Fruit fly (Drosophila melanogaster): ENCODE measurements around the gene CG33635.
A peak's percentile ranks its signal among the peaks of the same experiment; 100 is the strongest.

Gene CG33635

DNA sequence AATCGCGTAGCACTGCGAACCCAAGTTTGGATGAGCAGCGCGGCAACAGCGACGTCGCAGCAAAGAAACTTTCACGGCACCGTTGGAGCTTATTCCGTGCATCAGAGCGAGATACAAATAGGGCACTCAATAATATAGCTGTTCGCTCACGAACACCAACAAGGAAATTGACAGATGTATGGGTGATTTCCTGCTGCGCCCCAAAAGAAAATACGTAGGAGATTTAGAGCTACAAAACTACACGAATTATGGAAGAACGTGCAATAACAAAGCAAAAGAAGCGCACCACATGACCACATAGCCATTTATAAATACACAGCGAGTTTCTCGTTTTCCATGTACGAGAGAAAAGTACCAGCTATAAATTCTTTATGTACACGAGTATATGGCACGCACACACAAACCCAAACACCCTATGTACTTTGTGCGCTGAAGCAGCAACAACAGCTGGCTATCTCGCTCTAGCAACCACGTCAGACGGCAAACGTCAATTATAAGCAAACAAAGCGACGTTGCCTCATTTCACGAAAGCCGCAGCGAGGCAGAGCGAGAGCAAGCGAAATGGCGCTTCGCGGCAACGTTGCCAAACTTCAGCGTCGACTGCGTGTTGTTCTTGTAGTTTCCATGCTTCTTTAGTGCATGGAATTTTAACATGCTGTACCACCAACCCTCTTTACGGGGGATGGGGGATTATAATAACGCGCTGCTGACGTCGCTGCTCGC is 3.1 kb upstream of the CG33635 start (continued):
- TF ChIP-seq Dbx (GFP tag; IDR thresholded peaks at IDR 0.05) (no peak), insv (GFP tag; optimal IDR thresholded peaks at IDR 0.05) (peak in 1 of 2 experiments; percentile 47), CG10274 (GFP tag; optimal IDR thresholded peaks at IDR 0.05) (peak; percentile 41), Meics (GFP tag; optimal IDR thresholded peaks at IDR 0.05) (no peak), Lhr (GFP tag; optimal IDR thresholded peaks at IDR 0.05) (no peak), dpn (GFP tag; optimal IDR thresholded peaks at IDR 0.05) (no peak), yki (optimal IDR thresholded peaks at IDR 0.05) (no peak), dan (GFP tag; IDR thresholded peaks at IDR 0.05) (no peak), eve (GFP tag; optimal IDR thresholded peaks at IDR 0.05) (no peak), btn (GFP tag; optimal IDR thresholded peaks at IDR 0.05) (no peak), CG7745 (tag; optimal IDR thresholded peaks at IDR 0.05) (no peak), CG12236 (GFP tag; optimal IDR thresholded peaks at IDR 0.05) (no peak), sim (GFP tag; IDR thresholded peaks at IDR 0.05) (no peak), nerfin-1 (tag; optimal IDR thresholded peaks at IDR 0.05) (peak; percentile 49), Fer3 (tag; optimal IDR thresholded peaks at IDR 0.05) (no peak), CG6689 (GFP tag; IDR thresholded peaks at IDR 0.05) (no peak), lab (GFP tag; optimal IDR thresholded peaks at IDR 0.05) (peak; percentile 71), dmrt99B (tag; optimal IDR thresholded peaks at IDR 0.05) (no peak), p53 (GFP tag; optimal IDR thresholded peaks at IDR 0.05) (no peak), pho (GFP tag; optimal IDR thresholded peaks at IDR 0.05) (peak; percentile 17), kni (GFP tag; optimal IDR thresholded peaks at IDR 0.05) (peak; percentile 99), zfh1 (GFP tag; IDR thresholded peaks at IDR 0.05) (no peak), Aef1 (GFP tag; IDR thresholded peaks at IDR 0.05) (no peak), CG10431 (GFP tag; optimal IDR thresholded peaks at IDR 0.05) (peak; percentile 52), CG11695 (GFP tag; IDR thresholded peaks at IDR 0.05) (no peak), Dfd (GFP tag; optimal IDR thresholded peaks at IDR 0.05) (no peak), br (optimal IDR thresholded peaks at IDR 0.05) (no peak), CG15514 (GFP tag; optimal IDR thresholded peaks at IDR 0.05) (peak; percentile 46), CG9932 (GFP tag; IDR thresholded peaks at IDR 0.05) (no peak), al (GFP tag; IDR thresholded peaks at IDR 0.05) (no peak), CG7786 (GFP tag; optimal IDR thresholded peaks at IDR 0.05) (peak; percentile 16), dimm (GFP tag; IDR thresholded peaks at IDR 0.05) (no peak), CG11247 (GFP tag; IDR thresholded peaks at IDR 0.05) (no peak), Sry-β (GFP tag; optimal IDR thresholded peaks at IDR 0.05) (no peak), gfzf (GFP tag; optimal IDR thresholded peaks at IDR 0.05) (no peak), cg (GFP tag; optimal IDR thresholded peaks at IDR 0.05) (peak; percentile 94), fd3F (GFP tag; optimal IDR thresholded peaks at IDR 0.05) (no peak), CG8359 (GFP tag; optimal IDR thresholded peaks at IDR 0.05; ENCODE audit: borderline replicate concordance) (no peak), ken (GFP tag; IDR thresholded peaks at IDR 0.05) (no peak), sima (GFP tag; optimal IDR thresholded peaks at IDR 0.05) (no peak), CG31441 (GFP tag; IDR thresholded peaks at IDR 0.05) (no peak), Dll (GFP tag; IDR thresholded peaks at IDR 0.05; ENCODE audit: partially characterized antibody) (no peak), Lpt (GFP tag; optimal IDR thresholded peaks at IDR 0.05) (no peak), Mad (GFP tag; optimal IDR thresholded peaks at IDR 0.05) (no peak), CG12391 (tag; optimal IDR thresholded peaks at IDR 0.05) (no peak), MBD-R2 (GFP tag; IDR thresholded peaks at IDR 0.05) (no peak), E2f1 (GFP tag; IDR thresholded peaks at IDR 0.05) (no peak), bcd (GFP tag; optimal IDR thresholded peaks at IDR 0.05) (no peak), Elba2 (GFP tag; optimal IDR thresholded peaks at IDR 0.05) (no peak), CG7839 (tag; optimal IDR thresholded peaks at IDR 0.05) (no peak), Neu2 (GFP tag; optimal IDR thresholded peaks at IDR 0.05; ENCODE audit: borderline replicate concordance) (no peak)
